Fruit fly (Drosophila melanogaster): ENCODE results near the gene mamo.
A peak's percentile ranks its signal among the peaks of the same experiment; 100 is the strongest.

The mamo gene

DNA sequence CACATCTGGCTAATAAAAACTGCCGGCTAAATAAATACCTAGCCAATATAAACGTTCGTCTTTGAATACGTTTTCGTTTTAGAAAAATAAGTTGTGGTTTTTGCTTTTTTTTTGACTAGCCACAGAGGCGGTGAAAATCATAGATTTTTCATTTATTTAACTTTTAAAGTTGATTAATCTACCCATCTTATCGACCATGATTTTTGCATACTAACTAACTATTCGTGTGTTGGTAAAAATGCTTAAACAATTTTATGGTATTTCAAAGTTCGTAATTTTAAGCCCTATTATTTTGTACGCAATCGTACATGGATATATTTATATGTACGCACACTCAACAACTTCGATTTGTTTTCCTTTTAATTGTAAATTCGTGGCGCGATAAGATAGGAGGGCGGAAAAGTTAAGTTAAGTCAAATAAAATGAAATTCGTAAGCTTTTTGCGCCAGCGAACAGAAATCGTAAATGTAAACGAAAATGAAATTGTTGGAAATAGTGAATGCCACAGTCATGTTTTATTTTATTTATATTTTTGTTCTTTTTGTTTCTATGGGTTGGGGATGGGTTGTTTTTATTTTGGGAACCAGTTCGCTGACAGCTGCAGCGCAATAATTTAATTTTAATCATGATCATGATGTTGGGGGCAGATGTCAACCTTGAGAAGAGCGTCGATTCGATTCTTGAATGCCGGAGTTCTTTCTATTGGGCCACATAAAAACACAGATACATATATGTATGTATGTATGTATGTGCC lies 172.7 kb downstream of the mamo start (continued):
- TF ChIP-seq kni (GFP tag; optimal IDR thresholded peaks at IDR 0.05) (no peak), E2f2 (GFP tag; IDR thresholded peaks at IDR 0.05) (0 out of 2 replicates have a peak, but pooled peaks have one; percentile 26), Dip3 (GFP tag; optimal IDR thresholded peaks at IDR 0.05) (peak; percentile 5), D19A (tag; optimal IDR thresholded peaks at IDR 0.05) (peak; percentile 26), otp (GFP tag; IDR thresholded peaks at IDR 0.05) (0 out of 3 replicates have a peak, but pooled peaks have one; percentile 10), NfI (GFP tag; optimal IDR thresholded peaks at IDR 0.05) (peak; percentile 18), Pdp1 (GFP tag; optimal IDR thresholded peaks at IDR 0.05) (peak in 1 of 2 experiments; percentile 4), CG34376 (GFP tag; optimal IDR thresholded peaks at IDR 0.05) (peak; percentile 22), az2 (GFP tag; optimal IDR thresholded peaks at IDR 0.05) (peak; percentile 10), sqz (GFP tag; optimal IDR thresholded peaks at IDR 0.05) (no peak)

DNA sequence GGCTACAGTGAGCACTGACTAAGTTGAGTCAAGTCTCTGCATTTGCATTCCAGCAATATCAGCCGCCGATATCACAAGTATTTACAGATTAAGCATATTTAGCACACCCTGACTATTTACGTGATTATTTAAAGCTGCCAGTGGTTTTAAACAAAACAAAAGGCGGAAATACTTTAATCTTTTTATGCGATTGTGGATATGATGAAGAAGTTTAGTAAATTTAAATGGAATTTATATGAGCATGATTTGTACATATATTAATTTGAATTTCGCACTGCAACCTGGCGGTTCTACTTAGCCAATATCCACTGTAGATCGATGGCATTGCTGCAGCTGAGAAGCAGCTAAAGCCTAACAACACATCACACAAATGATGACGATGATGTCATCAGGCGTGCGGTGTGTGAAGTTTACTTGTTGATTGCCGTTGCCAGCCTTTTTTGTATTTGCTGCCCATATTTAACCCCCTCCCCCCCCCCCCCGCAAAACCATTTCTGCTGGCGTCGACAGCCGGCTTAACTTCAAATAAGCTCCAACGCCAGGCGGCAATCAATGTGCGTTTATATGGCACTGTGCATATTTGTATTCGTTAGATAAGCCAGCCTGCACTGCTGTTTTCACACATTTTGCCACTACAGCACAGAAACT lies 174.7 kb downstream of the mamo start:
- TF ChIP-seq Dbx (GFP tag; IDR thresholded peaks at IDR 0.05) (no peak), jing (GFP tag; optimal IDR thresholded peaks at IDR 0.05) (peak; percentile 13), Oaz (GFP tag; IDR thresholded peaks at IDR 0.05) (0 out of 2 replicates have a peak, but pooled peaks have one; percentile 29), CG16813 (GFP tag; IDR thresholded peaks at IDR 0.05; ENCODE audit: partially characterized antibody) (no peak), gce (GFP tag; IDR thresholded peaks at IDR 0.05) (0 out of 3 replicates have a peak, but pooled peaks have one; percentile 31), Sox100B (GFP tag; optimal IDR thresholded peaks at IDR 0.05) (peak; percentile 73), Doc3 (GFP tag; IDR thresholded peaks at IDR 0.05; ENCODE audit: partially characterized antibody) (no peak), Med (GFP tag) (peak; percentile 89), CG5953 (GFP tag; IDR thresholded peaks at IDR 0.05) (no peak), CG17328 (GFP tag; IDR thresholded peaks at IDR 0.05) (peak; percentile 54; the same call in 1 of the 2 replicates), CG1602 (GFP tag; optimal IDR thresholded peaks at IDR 0.05) (peak; percentile 32), CG6689 (GFP tag; IDR thresholded peaks at IDR 0.05) (no peak), CrebB (tag; optimal IDR thresholded peaks at IDR 0.05) (no peak), gcm (GFP tag; optimal IDR thresholded peaks at IDR 0.05) (peak; percentile 36), CG9215 (GFP tag; IDR thresholded peaks at IDR 0.05) (peak; percentile 45; the same call in 1 of the 2 replicates), lilli (GFP tag; optimal IDR thresholded peaks at IDR 0.05) (peak; percentile 34), CG32767 (GFP tag; IDR thresholded peaks at IDR 0.05) (0 out of 2 replicates have a peak, but pooled peaks have one; percentile 55), Pdp1 (GFP tag; optimal IDR thresholded peaks at IDR 0.05) (peak; percentile 35 to 65), CG7372 (GFP tag; IDR thresholded peaks at IDR 0.05) (peak; percentile 30; the same call in 1 of the 2 replicates), Sry-β (GFP tag; optimal IDR thresholded peaks at IDR 0.05) (no peak), Myb (GFP tag; optimal IDR thresholded peaks at IDR 0.05) (no peak), pb (GFP tag; optimal IDR thresholded peaks at IDR 0.05) (peak; percentile 38), emc (GFP tag; optimal IDR thresholded peaks at IDR 0.05) (peak; percentile 17), CG2712 (tag; optimal IDR thresholded peaks at IDR 0.05) (peak; percentile 60), amos (GFP tag; IDR thresholded peaks at IDR 0.05; ENCODE audit: partially characterized antibody) (no peak), CG31365 (tag; optimal IDR thresholded peaks at IDR 0.05) (no peak), tll (GFP tag; optimal IDR thresholded peaks at IDR 0.05) (no peak), Stat92E (GFP tag; optimal IDR thresholded peaks at IDR 0.05) (no peak), Poxn (GFP tag; IDR thresholded peaks at IDR 0.05) (no peak), CG16863 (GFP tag; optimal IDR thresholded peaks at IDR 0.05) (peak; percentile 28), CG1024 (GFP tag; IDR thresholded peaks at IDR 0.05) (no peak), chinmo (GFP tag; IDR thresholded peaks at IDR 0.05; ENCODE audit: partially characterized antibody) (peak; percentile 79; the same call in 2 of the 4 replicates), CG11398 (GFP tag; optimal IDR thresholded peaks at IDR 0.05) (no peak), CG11696 (GFP tag; IDR thresholded peaks at IDR 0.05) (no peak), CG1647 (GFP tag; optimal IDR thresholded peaks at IDR 0.05) (peak; percentile 27), ro (GFP tag; IDR thresholded peaks at IDR 0.05) (no peak), Antp (GFP tag; optimal IDR thresholded peaks at IDR 0.05) (peak; percentile 62)

Measured in whole organism, embryonic.